Worm (Caenorhabditis elegans) whole organism, young adult: ENCODE data around the gene atfs-1.

Experiments used
- B0261.1 ChIP-seq: sonication (generic microtip); optimal IDR thresholded peaks from 2 replicates; lab custom pipeline; 2016; ENCODE audit warnings: mild to moderate bottlenecking, missing genetic modification characterization, moderate library complexity, missing compliant biosample characterization
- F23B12.7 ChIP-seq: sonication (generic microtip); optimal IDR thresholded peaks from 2 replicates; lab custom pipeline; 2017; ENCODE audit warnings: missing genetic modification characterization, mild to moderate bottlenecking, missing compliant biosample characterization, antibody characterized with exemption, moderate library complexity; ENCODE audit not compliant: insufficient read depth
- F33H1.4 ChIP-seq: fragments of 200-800 bp; sonication (Bioruptor generic); IDR thresholded peaks from 2 replicates; pipeline ENCODE4 v1.3.6; 2022; ENCODE audit warnings: missing genetic modification reagents, missing genetic modification characterization, missing compliant biosample characterization
- F49E8.2 ChIP-seq: sonication (generic microtip); optimal IDR thresholded peaks from 3 replicates; lab custom pipeline; 2017; ENCODE audit warnings: missing genetic modification characterization, mild to moderate bottlenecking, missing compliant biosample characterization, antibody characterized with exemption, moderate library complexity; ENCODE audit not compliant: insufficient read depth
- Y53G8AR.9 ChIP-seq: fragments of 200-800 bp; sonication (Bioruptor generic); conservative IDR thresholded peaks from 2 replicates; pipeline ENCODE4 v1.3.6; 2022; ENCODE audit warnings: missing genetic modification reagents, missing genetic modification characterization, missing compliant biosample characterization
- Y56A3A.18 ChIP-seq: fragments of 200-800 bp; sonication (Bioruptor generic); IDR thresholded peaks from 2 replicates; pipeline ENCODE4 v1.3.6; 2022; ENCODE audit warnings: missing genetic modification reagents, missing genetic modification characterization, missing compliant biosample characterization
- ZK185.1 ChIP-seq: sonication (generic microtip); optimal IDR thresholded peaks from 2 replicates; lab custom pipeline; 2016; ENCODE audit warnings: mild to moderate bottlenecking, missing genetic modification characterization, missing compliant biosample characterization; ENCODE audit not compliant: poor library complexity, severe bottlenecking
- ama-1 ChIP-seq, 3 experiments: fragments of 150-350 bp in 1 of 3; sonication (generic microtip) in 2 of 3; optimal IDR thresholded peaks; 2 replicates each; lab custom pipeline; 2014 to 2018; ENCODE audit warnings: missing biosample characterization in 2 of 3, missing genetic modification characterization in 2 of 3, missing genetic modification reagents in 2 of 3
- atf-7 ChIP-seq: sonication (generic microtip); optimal IDR thresholded peaks from 2 replicates; lab custom pipeline; 2017; ENCODE audit warnings: mild to moderate bottlenecking, missing genetic modification characterization, missing compliant biosample characterization
- attf-3 ChIP-seq: fragments of 200-800 bp; sonication (Bioruptor generic); conservative IDR thresholded peaks from 2 replicates; pipeline ENCODE4 v1.3.6; 2022; ENCODE audit warnings: missing genetic modification reagents, missing genetic modification characterization, missing compliant biosample characterization
- bed-2 ChIP-seq: fragments of 200-800 bp; sonication (Bioruptor generic); IDR thresholded peaks from 2 replicates; pipeline ENCODE4 v1.3.6; 2022; ENCODE audit warnings: missing genetic modification reagents, missing genetic modification characterization, missing compliant biosample characterization
- ccch-3 ChIP-seq: fragments of 200-800 bp; sonication (Bioruptor generic); optimal IDR thresholded peaks from 2 replicates; lab custom pipeline; 2018; ENCODE audit warnings: mild to moderate bottlenecking, missing genetic modification characterization, missing compliant biosample characterization
- ceh-79 ChIP-seq: sonication (generic microtip); optimal IDR thresholded peaks from 2 replicates; lab custom pipeline; 2017; ENCODE audit warnings: mild to moderate bottlenecking, missing genetic modification characterization, missing compliant biosample characterization
- dox-1 ChIP-seq: fragments of 200-800 bp; sonication (Bioruptor generic); IDR thresholded peaks from 2 replicates; pipeline ENCODE4 v1.3.6; 2022; ENCODE audit warnings: missing genetic modification reagents, missing genetic modification characterization, missing compliant biosample characterization
- dpff-1 ChIP-seq: sonication (generic microtip); optimal IDR thresholded peaks from 2 replicates; lab custom pipeline; 2017; ENCODE audit warnings: mild to moderate bottlenecking, missing genetic modification characterization, missing compliant biosample characterization
- egrh-3 ChIP-seq: fragments of 200-800 bp; sonication (Bioruptor generic); IDR thresholded peaks from 2 replicates; pipeline ENCODE4 v1.3.6; 2022; ENCODE audit warnings: missing genetic modification reagents, missing genetic modification characterization, missing compliant biosample characterization
- ekl-4 ChIP-seq: fragments of 200-800 bp; sonication (Bioruptor generic); IDR thresholded peaks from 2 replicates; pipeline ENCODE4 v1.3.6; 2022; ENCODE audit warnings: missing genetic modification reagents, missing genetic modification characterization, missing compliant biosample characterization
- ets-4 ChIP-seq: fragments of 200-800 bp; sonication (Bioruptor generic); optimal IDR thresholded peaks from 2 replicates; lab custom pipeline; 2018; ENCODE audit warnings: mild to moderate bottlenecking, missing genetic modification characterization, missing compliant biosample characterization
- hmg-1.2 ChIP-seq: fragments of 200-800 bp; sonication (Bioruptor generic); IDR thresholded peaks from 2 replicates; pipeline ENCODE4 v1.3.6; 2022; ENCODE audit warnings: missing genetic modification reagents, missing genetic modification characterization, missing compliant biosample characterization
- hsf-1 ChIP-seq: fragments of 200-800 bp; sonication (Bioruptor generic); IDR thresholded peaks from 2 replicates; pipeline ENCODE4 v1.3.6; 2022; ENCODE audit warnings: missing genetic modification reagents, missing genetic modification characterization, missing compliant biosample characterization
- lag-1 ChIP-seq: fragments of 200-800 bp; sonication (Bioruptor generic); IDR thresholded peaks from 2 replicates; pipeline ENCODE4 v1.3.6; 2022; ENCODE audit warnings: missing genetic modification reagents, missing genetic modification characterization, missing compliant biosample characterization
- lin-26 ChIP-seq: fragments of 200-800 bp; sonication (Bioruptor generic); IDR thresholded peaks from 2 replicates; pipeline ENCODE4 v1.3.6; 2022; ENCODE audit warnings: missing genetic modification reagents, missing genetic modification characterization, missing compliant biosample characterization
- lir-1 ChIP-seq: fragments of 200-800 bp; sonication (Bioruptor generic); conservative IDR thresholded peaks from 2 replicates; pipeline ENCODE4 v1.3.6; 2022; ENCODE audit warnings: missing genetic modification reagents, missing genetic modification characterization, missing compliant biosample characterization
- mcd-1 ChIP-seq: fragments of 200-800 bp; sonication (Bioruptor generic); IDR thresholded peaks from 2 replicates; pipeline ENCODE4 v1.3.6; 2022; ENCODE audit warnings: missing genetic modification reagents, missing genetic modification characterization, missing compliant biosample characterization
- nhr-27 ChIP-seq: fragments of 200-800 bp; sonication (Bioruptor generic); optimal IDR thresholded peaks from 2 replicates; lab custom pipeline; 2018; ENCODE audit warnings: mild to moderate bottlenecking, missing genetic modification characterization, moderate library complexity, missing compliant biosample characterization
- pbrm-1 ChIP-seq: fragments of 200-800 bp; sonication (Bioruptor generic); IDR thresholded peaks from 2 replicates; pipeline ENCODE4 v1.3.6; 2022; ENCODE audit warnings: missing genetic modification reagents, missing genetic modification characterization, missing compliant biosample characterization
- rcor-1 ChIP-seq: fragments of 200-800 bp; sonication (Bioruptor generic); IDR thresholded peaks from 2 replicates; pipeline ENCODE4 v1.3.6; 2022; ENCODE audit warnings: missing genetic modification reagents, missing genetic modification characterization, missing compliant biosample characterization
- rpc-1 ChIP-seq, 2 experiments: fragments of 150-350 bp in 1 of 2; sonication (generic microtip) in 1 of 2; optimal IDR thresholded peaks; 2 replicates each; lab custom pipeline; 2014 to 2018; ENCODE audit warnings: missing biosample characterization in 1 of 2, missing genetic modification characterization in 1 of 2, missing genetic modification reagents in 1 of 2, missing genotype in 1 of 2
- sea-2 ChIP-seq: fragments of 200-800 bp; sonication (Bioruptor generic); IDR thresholded peaks from 2 replicates; pipeline ENCODE4 v1.3.6; 2022; ENCODE audit warnings: missing genetic modification characterization, missing compliant biosample characterization
- snpc-1.3 ChIP-seq: sonication (generic microtip); optimal IDR thresholded peaks from 2 replicates; lab custom pipeline; 2017; ENCODE audit warnings: missing genetic modification characterization, mild to moderate bottlenecking, missing compliant biosample characterization, antibody characterized with exemption, moderate library complexity, missing genotype, missing genetic modification reagents; ENCODE audit not compliant: insufficient read depth
- snpc-3.4 ChIP-seq: sonication (generic microtip); optimal IDR thresholded peaks from 2 replicates; lab custom pipeline; 2017; ENCODE audit warnings: missing genetic modification characterization, mild to moderate bottlenecking, missing compliant biosample characterization, antibody characterized with exemption, moderate library complexity, missing genotype, missing genetic modification reagents
- snpc-4 ChIP-seq, 5 experiments: fragments of 150-350 bp in 1 of 5; sonication (generic microtip) in 4 of 5; optimal IDR thresholded peaks; 2 replicates each; lab custom pipeline; 2014 to 2018; ENCODE audit warnings: missing genetic modification characterization in 5 of 5, missing biosample characterization in 3 of 5, antibody characterized with exemption in 2 of 5, mild to moderate bottlenecking in 2 of 5, missing compliant biosample characterization in 2 of 5, missing genotype in 2 of 5, moderate library complexity in 2 of 5, missing genetic modification reagents in 1 of 5
- sptf-2 ChIP-seq: fragments of 200-800 bp; sonication (Bioruptor generic); optimal IDR thresholded peaks from 2 replicates; lab custom pipeline; 2018; ENCODE audit warnings: mild to moderate bottlenecking, missing genetic modification characterization, missing compliant biosample characterization
- xnd-1 ChIP-seq: sonication (generic microtip); optimal IDR thresholded peaks from 2 replicates; lab custom pipeline; 2016; ENCODE audit warnings: missing genotype, missing genetic modification reagents, missing genetic modification characterization, missing compliant biosample characterization
- ztf-18 ChIP-seq: sonication (generic microtip); optimal IDR thresholded peaks from 2 replicates; lab custom pipeline; 2016; ENCODE audit warnings: missing genotype, mild to moderate bottlenecking, missing genetic modification characterization, missing compliant biosample characterization

Gene atfs-1

ce11 chrV:14200086-14200485 is 6.6 kb downstream of the atfs-1 start (continued):
- TF ChIP-seq ccch-3 (GFP tag; lab: Kevin White, UChicago) (no peak), hmg-1.2 (GFP tag; lab: Robert Waterston, UW) (peak; percentile 96), ZK185.1 (tag; lab: Kevin White, UChicago) (peak; percentile 50), sptf-2 (GFP tag; lab: Kevin White, UChicago) (no peak), nhr-27 (no peak), lin-26 (GFP tag; lab: Robert Waterston, UW) (peak; percentile 66; the same call in 1 of the 2 replicates), snpc-1.3 (tag; lab: Kevin White, UChicago) (peak; percentile 29), lag-1 (GFP tag; lab: Robert Waterston, UW) (no peak), ekl-4 (0 out of 2 replicates have a peak, but pooled peaks have one; percentile 51), lir-1 (peak; percentile 20; the same call in 1 of the 2 replicates), rcor-1 (peak; percentile 57), dox-1 (GFP tag; lab: Robert Waterston, UW) (peak; percentile 85), pbrm-1 (peak; percentile 82), F49E8.2 (no peak), hsf-1 (peak; percentile 26; the same call in 1 of the 2 replicates), ets-4 (GFP tag; lab: Kevin White, UChicago) (peak; percentile 45), snpc-4 (GFP tag; optimal IDR thresholded peaks at IDR 0.05; lab: Kevin White, UChicago) (no peak), snpc-4 (tag; optimal IDR thresholded peaks at IDR 0.05; lab: Kevin White, UChicago) (peak; percentile 38 to 69 (median 57)), F23B12.7 (tag; lab: Kevin White, UChicago) (peak; percentile 69), rpc-1 (optimal IDR thresholded peaks at IDR 0.05; lab: Kevin White, UChicago) (no peak), rpc-1 (tag; optimal IDR thresholded peaks at IDR 0.05; lab: Kevin White, UChicago) (no peak), Y56A3A.18 (GFP tag; lab: Robert Waterston, UW) (no peak), attf-3 (GFP tag; lab: Robert Waterston, UW) (no peak), snpc-3.4 (tag; lab: Kevin White, UChicago) (no peak), B0261.1 (tag; lab: Kevin White, UChicago) (no peak), dpff-1 (tag; lab: Kevin White, UChicago) (no peak), ceh-79 (no peak), xnd-1 (tag; lab: Kevin White, UChicago) (no peak), bed-2 (GFP tag; lab: Robert Waterston, UW) (no peak), atf-7 (peak; percentile 93), Y53G8AR.9 (GFP tag; lab: Robert Waterston, UW) (0 out of 2 replicates have a peak, but pooled peaks have one; percentile 27), ama-1 (optimal IDR thresholded peaks at IDR 0.05; lab: Kevin White, UChicago) (no peak), ama-1 (GFP tag; optimal IDR thresholded peaks at IDR 0.05; lab: Kevin White, UChicago) (no peak), sea-2 (GFP tag; lab: Robert Waterston, UW) (no peak)

- TF ChIP-seq dox-1 (GFP tag; lab: Robert Waterston, UW) (peak; percentile 67), mcd-1 (peak; percentile 73), hmg-1.2 (GFP tag; lab: Robert Waterston, UW) (0 out of 2 replicates have a peak, but pooled peaks have one; percentile 7), F33H1.4 (GFP tag; lab: Robert Waterston, UW) (0 out of 2 replicates have a peak, but pooled peaks have one; percentile 12), egrh-3 (peak; percentile 71), ztf-18 (tag; lab: Kevin White, UChicago) (peak; percentile 7)
These were observed 10.3 kb downstream of the atfs-1 start for ce11 chrV:14203809-14204208.
